Fruit fly (Drosophila melanogaster) whole organism, embryonic: ENCODE results near the gene Ugt305A1.

Source experiments
- BEAF-32 ChIP-seq: fragments of 200-800 bp; sonication (Bioruptor generic); optimal IDR thresholded peaks from 3 replicates; lab custom pipeline; 2017; ENCODE audit warnings: missing biosample characterization, missing genetic modification characterization, mild to moderate bottlenecking, moderate library complexity, missing genetic modification reagents
- CG1024 ChIP-seq: fragments of 200-800 bp; sonication (Bioruptor generic); IDR thresholded peaks from 2 replicates; pipeline ENCODE4 v1.3.6; 2022; ENCODE audit warnings: missing biosample characterization, missing genetic modification characterization
- CG10543 ChIP-seq: fragments of 200-800 bp; sonication (Bioruptor generic); optimal IDR thresholded peaks from 3 replicates; lab custom pipeline; 2017; ENCODE audit warnings: missing biosample characterization, mild to moderate bottlenecking, missing genetic modification characterization, moderate library complexity
- CG11398 ChIP-seq: fragments of 200-800 bp; sonication (Bioruptor generic); optimal IDR thresholded peaks from 2 replicates; lab custom pipeline; 2016; ENCODE audit warnings: missing biosample characterization, missing genetic modification characterization
- CG12299 ChIP-seq: fragments of 200-800 bp; sonication (Bioruptor generic); optimal IDR thresholded peaks from 2 replicates; lab custom pipeline; 2018; ENCODE audit warnings: missing biosample characterization, mild to moderate bottlenecking, missing genetic modification characterization
- CG12659 ChIP-seq: fragments of 200-800 bp; sonication (Bioruptor generic); optimal IDR thresholded peaks from 3 replicates; lab custom pipeline; 2017; ENCODE audit warnings: mild to moderate bottlenecking, missing biosample characterization, missing genetic modification reagents, missing genetic modification characterization
- CG15601 ChIP-seq: fragments of 200-800 bp; sonication (Bioruptor generic); optimal IDR thresholded peaks from 3 replicates; lab custom pipeline; 2019; ENCODE audit warnings: missing biosample characterization, mild to moderate bottlenecking, missing genetic modification characterization, moderate library complexity
- CG17829 ChIP-seq: fragments of 200-800 bp; optimal IDR thresholded peaks from 2 replicates; lab custom pipeline; 2019; ENCODE audit warnings: missing biosample characterization, mild to moderate bottlenecking, missing genetic modification characterization, moderate library complexity
- CG2120 ChIP-seq: fragments of 200-800 bp; sonication (Bioruptor generic); optimal IDR thresholded peaks from 3 replicates; lab custom pipeline; 2016; ENCODE audit warnings: missing biosample characterization, missing genetic modification characterization
- CG2875 ChIP-seq: fragments of 200-800 bp; sonication (Bioruptor generic); optimal IDR thresholded peaks from 2 replicates; lab custom pipeline; 2017; ENCODE audit warnings: missing biosample characterization, mild to moderate bottlenecking, missing genetic modification characterization, missing genetic modification reagents
- CG2889 ChIP-seq: fragments of 200-800 bp; sonication (Bioruptor generic); IDR thresholded peaks from 3 replicates; pipeline ENCODE4 v1.3.6; 2022; ENCODE audit warnings: missing biosample characterization, missing genetic modification characterization
- CG31224 ChIP-seq: fragments of 200-800 bp; sonication (Bioruptor generic); IDR thresholded peaks from 2 replicates; pipeline ENCODE4 v1.3.6; 2022; ENCODE audit warnings: missing biosample characterization, missing genetic modification characterization
- CG31388 ChIP-seq: fragments of 200-800 bp; sonication (Bioruptor generic); optimal IDR thresholded peaks from 2 replicates; lab custom pipeline; 2016; ENCODE audit warnings: missing biosample characterization, missing genetic modification characterization
- CG33557 ChIP-seq: fragments of 200-800 bp; sonication (Bioruptor generic); optimal IDR thresholded peaks from 2 replicates; lab custom pipeline; 2019; ENCODE audit warnings: missing biosample characterization, mild to moderate bottlenecking, missing genetic modification characterization, moderate library complexity
- CG6175 ChIP-seq: fragments of 200-800 bp; sonication (Bioruptor generic); IDR thresholded peaks from 3 replicates; pipeline ENCODE4 v1.3.6; 2022; ENCODE audit warnings: missing biosample characterization, missing genetic modification characterization
- CG7963 ChIP-seq: fragments of 200-800 bp; sonication (Bioruptor generic); IDR thresholded peaks from 3 replicates; pipeline ENCODE4 v1.3.6; 2022; ENCODE audit warnings: missing biosample characterization, missing genetic modification characterization; ENCODE audit not compliant: partially characterized antibody
- CG7987 ChIP-seq: fragments of 200-800 bp; sonication (Bioruptor generic); optimal IDR thresholded peaks from 2 replicates; lab custom pipeline; 2018; ENCODE audit warnings: missing biosample characterization, mild to moderate bottlenecking, missing genetic modification characterization, moderate library complexity
- CG8924 ChIP-seq: fragments of 200-800 bp; optimal IDR thresholded peaks from 3 replicates; lab custom pipeline; 2019; ENCODE audit warnings: missing biosample characterization, mild to moderate bottlenecking, missing genetic modification characterization, moderate library complexity
- CTCF ChIP-seq: fragments of 200-800 bp; sonication (Bioruptor generic); optimal IDR thresholded peaks from 2 replicates; lab custom pipeline; 2017; ENCODE audit warnings: missing biosample characterization, mild to moderate bottlenecking, missing genetic modification characterization, moderate library complexity
- Dbx ChIP-seq: fragments of 200-800 bp; sonication (Bioruptor generic); IDR thresholded peaks from 3 replicates; pipeline ENCODE4 v1.3.6; 2022; ENCODE audit warnings: missing biosample characterization, missing genetic modification characterization
- Doc2 ChIP-seq: fragments of 200-800 bp; sonication (Bioruptor generic); IDR thresholded peaks from 2 replicates; pipeline ENCODE4 v1.3.6; 2022; ENCODE audit warnings: missing biosample characterization, missing genetic modification characterization
- Hr51 ChIP-seq, 2 experiments: fragments of 200-800 bp; sonication (Bioruptor generic); optimal IDR thresholded peaks; 2 replicates in 1 of 2; 3 replicates in 1 of 2; lab custom pipeline; 2016 to 2018; ENCODE audit warnings: missing biosample characterization in 2 of 2, missing genetic modification characterization in 2 of 2, mild to moderate bottlenecking in 1 of 2, moderate library complexity in 1 of 2
- Lhr ChIP-seq: fragments of 200-800 bp; sonication (Bioruptor generic); optimal IDR thresholded peaks from 3 replicates; lab custom pipeline; 2017; ENCODE audit warnings: mild to moderate bottlenecking, missing biosample characterization, missing genetic modification reagents, missing genetic modification characterization
- MESR4 ChIP-seq: fragments of 200-800 bp; sonication (Bioruptor generic); optimal IDR thresholded peaks from 2 replicates; lab custom pipeline; 2018; ENCODE audit warnings: missing biosample characterization, mild to moderate bottlenecking, missing genetic modification characterization, moderate library complexity
- Nf-YB ChIP-seq: fragments of 200-800 bp; sonication (Bioruptor generic); optimal IDR thresholded peaks from 3 replicates; lab custom pipeline; 2019; ENCODE audit warnings: missing biosample characterization, mild to moderate bottlenecking, missing genetic modification characterization, moderate library complexity
- Opbp ChIP-seq: fragments of 200-800 bp; sonication (Bioruptor generic); IDR thresholded peaks from 3 replicates; pipeline ENCODE4 v1.3.6; 2022; ENCODE audit warnings: missing biosample characterization, missing genetic modification characterization; ENCODE audit not compliant: partially characterized antibody
- PHDP ChIP-seq: fragments of 200-800 bp; sonication (Bioruptor generic); optimal IDR thresholded peaks from 3 replicates; lab custom pipeline; 2018; ENCODE audit warnings: missing biosample characterization, mild to moderate bottlenecking, missing genetic modification characterization, moderate library complexity
- Ptx1 ChIP-seq: fragments of 200-800 bp; sonication (Bioruptor generic); IDR thresholded peaks from 2 replicates; pipeline ENCODE4 v1.3.6; 2022; ENCODE audit warnings: missing biosample characterization, missing genetic modification characterization
- Rx ChIP-seq: fragments of 200-800 bp; sonication (Bioruptor generic); IDR thresholded peaks from 2 replicates; pipeline ENCODE4 v1.3.6; 2022; ENCODE audit warnings: missing biosample characterization, missing genetic modification characterization
- Taf1 ChIP-seq: fragments of 200-800 bp; sonication (Bioruptor generic); IDR thresholded peaks from 2 replicates; pipeline ENCODE4 v1.3.6; 2022; ENCODE audit warnings: missing biosample characterization, missing genetic modification characterization
- ara ChIP-seq: fragments of 200-800 bp; sonication (Bioruptor generic); IDR thresholded peaks from 2 replicates; pipeline ENCODE4 v1.3.6; 2022; ENCODE audit warnings: missing biosample characterization, missing genetic modification characterization
- ci ChIP-seq: fragments of 200-800 bp; sonication (Bioruptor generic); IDR thresholded peaks from 3 replicates; pipeline ENCODE4 v1.3.6; 2022; ENCODE audit warnings: missing biosample characterization, missing genetic modification characterization
- corto ChIP-seq: fragments of 200-800 bp; sonication (Bioruptor generic); optimal IDR thresholded peaks from 2 replicates; lab custom pipeline; 2016; ENCODE audit warnings: missing biosample characterization, mild to moderate bottlenecking, missing genetic modification characterization, moderate library complexity
- da ChIP-seq: fragments of 200-800 bp; sonication (Bioruptor generic); optimal IDR thresholded peaks from 2 replicates; lab custom pipeline; 2016; ENCODE audit warnings: missing biosample characterization, missing genetic modification characterization
- dati ChIP-seq: fragments of 200-800 bp; sonication (Bioruptor generic); IDR thresholded peaks from 2 replicates; pipeline ENCODE4 v1.3.6; 2022; ENCODE audit warnings: missing biosample characterization, missing genetic modification characterization
- fd96Cb ChIP-seq: fragments of 200-800 bp; sonication (Bioruptor generic); optimal IDR thresholded peaks from 2 replicates; lab custom pipeline; 2018; ENCODE audit warnings: missing biosample characterization, mild to moderate bottlenecking, missing genetic modification characterization, moderate library complexity
- gcm2 ChIP-seq: fragments of 200-800 bp; sonication (Bioruptor generic); optimal IDR thresholded peaks from 2 replicates; lab custom pipeline; 2016; ENCODE audit warnings: missing biosample characterization, missing genetic modification characterization
- gfzf ChIP-seq: fragments of 200-800 bp; sonication (Bioruptor generic); optimal IDR thresholded peaks from 2 replicates; lab custom pipeline; 2016; ENCODE audit warnings: missing biosample characterization, mild to moderate bottlenecking, missing genetic modification characterization, moderate library complexity
- gsb ChIP-seq: fragments of 200-800 bp; sonication (Bioruptor generic); IDR thresholded peaks from 2 replicates; pipeline ENCODE4 v1.3.6; 2022; ENCODE audit warnings: missing biosample characterization, missing genetic modification characterization
- hkb ChIP-seq, 2 experiments: fragments of 200-800 bp in 1 of 2; fragments of >200 bp in 1 of 2; sonication (Bioruptor generic) in 1 of 2; IDR thresholded peaks in 1 of 2; optimal IDR thresholded peaks in 1 of 2; 2 replicates each; pipeline versions ENCODE4 v1.3.6 to Lab custom; 2017 to 2022; ENCODE audit warnings: missing biosample characterization in 1 of 2, missing genetic modification characterization in 1 of 2
- ind ChIP-seq: fragments of 200-800 bp; sonication (Bioruptor generic); optimal IDR thresholded peaks from 3 replicates; lab custom pipeline; 2016; ENCODE audit warnings: missing biosample characterization, missing genetic modification characterization
- kah ChIP-seq: fragments of 200-800 bp; sonication (Bioruptor generic); optimal IDR thresholded peaks from 2 replicates; lab custom pipeline; 2018; ENCODE audit warnings: missing biosample characterization, mild to moderate bottlenecking, missing genetic modification characterization
- lilli ChIP-seq: fragments of 200-800 bp; sonication (Bioruptor generic); optimal IDR thresholded peaks from 3 replicates; lab custom pipeline; 2016; ENCODE audit warnings: missing biosample characterization, missing genetic modification characterization
- lmd ChIP-seq: fragments of 200-800 bp; sonication (Bioruptor generic); IDR thresholded peaks from 2 replicates; pipeline ENCODE4 v1.3.6; 2022; ENCODE audit warnings: missing biosample characterization, missing genetic modification characterization
- mam ChIP-seq: fragments of 200-800 bp; sonication (Bioruptor generic); optimal IDR thresholded peaks from 3 replicates; lab custom pipeline; 2016; ENCODE audit warnings: missing biosample characterization, missing genetic modification characterization
- pros ChIP-seq: fragments of 200-800 bp; sonication (Bioruptor generic); optimal IDR thresholded peaks from 3 replicates; lab custom pipeline; 2019; ENCODE audit warnings: missing biosample characterization, mild to moderate bottlenecking, missing genetic modification characterization, moderate library complexity
- schlank ChIP-seq: fragments of 200-800 bp; sonication (Bioruptor generic); optimal IDR thresholded peaks from 2 replicates; lab custom pipeline; 2018; ENCODE audit warnings: missing biosample characterization, mild to moderate bottlenecking, missing genetic modification characterization
- sens-2 ChIP-seq: fragments of 200-800 bp; sonication (Bioruptor generic); IDR thresholded peaks from 2 replicates; pipeline ENCODE4 v1.3.6; 2022; ENCODE audit warnings: missing biosample characterization, missing genetic modification characterization
- zf30C ChIP-seq: fragments of 200-800 bp; sonication (Bioruptor generic); optimal IDR thresholded peaks from 3 replicates; lab custom pipeline; 2018; ENCODE audit warnings: missing biosample characterization, mild to moderate bottlenecking, missing genetic modification characterization

The Ugt305A1 gene

DNA sequence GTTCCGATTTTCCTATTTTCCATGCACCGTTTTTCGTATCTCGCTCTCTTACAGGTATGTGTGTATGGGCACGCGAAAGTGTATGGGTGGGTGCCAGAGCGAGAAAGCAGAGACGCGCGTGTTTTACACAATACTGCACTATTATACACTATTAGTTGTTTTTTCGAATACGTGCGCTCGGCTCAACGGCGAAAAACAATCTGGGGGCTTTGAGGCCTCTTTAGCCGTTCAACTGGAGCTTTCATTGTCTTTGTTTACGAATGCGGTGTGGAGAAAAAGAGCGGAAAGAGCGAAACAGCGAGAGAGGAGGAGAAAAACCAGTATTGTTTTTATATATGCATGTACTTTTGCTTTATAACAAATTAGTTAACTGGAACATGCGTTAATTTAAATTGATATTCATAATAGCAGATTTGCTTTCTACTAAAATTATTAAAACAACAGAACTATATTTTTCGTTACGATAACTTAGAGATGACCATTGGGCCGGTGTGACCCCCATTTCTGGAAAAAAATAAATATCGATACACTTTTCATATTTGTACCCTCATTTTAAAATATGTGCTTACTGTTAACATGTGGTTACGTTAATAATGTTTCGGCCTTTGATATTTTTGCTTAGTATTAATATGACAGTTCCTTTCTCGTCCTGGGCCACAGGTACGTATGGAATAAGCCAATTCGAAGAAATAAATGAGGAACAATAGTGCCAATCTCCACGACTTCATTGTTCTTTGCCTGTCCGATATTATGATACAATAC lies 43.1 kb downstream of the Ugt305A1 start, which contains the start of gene CG14995 (continued):
- TF ChIP-seq BEAF-32: peak; percentile 75
- TF ChIP-seq CG1024 (GFP tag; lab: Robert Waterston, UW): no peak
- TF ChIP-seq dati: no peak
- TF ChIP-seq Opbp (GFP tag; lab: Robert Waterston, UW): peak; percentile 71; the same call in 2 of the 3 replicates
- TF ChIP-seq CG12299: peak; percentile 64
- no peak for TF ChIP-seq CG11398
- TF ChIP-seq CG10543: peak; percentile 62
- TF ChIP-seq MESR4 (GFP tag; lab: Kevin White, UChicago): peak; percentile 49
- TF ChIP-seq Doc2: no peak
- TF ChIP-seq mam (GFP tag; lab: Kevin White, UChicago): no peak
- no peak for TF ChIP-seq Nf-YB (GFP tag; lab: Kevin White, UChicago)
- no peak for TF ChIP-seq corto
- no peak for TF ChIP-seq Taf1 (GFP tag; lab: Robert Waterston, UW)
- no peak for TF ChIP-seq CG2120 (GFP tag; lab: Kevin White, UChicago)
- no peak for TF ChIP-seq sens-2
- no peak for TF ChIP-seq gcm2 (GFP tag; lab: Kevin White, UChicago)
- no peak for TF ChIP-seq ind (GFP tag; lab: Kevin White, UChicago)
- TF ChIP-seq CG33557 (GFP tag; lab: Kevin White, UChicago): no peak
- peak; percentile 16 for TF ChIP-seq CG15601 (tag; lab: Kevin White, UChicago)
- TF ChIP-seq pros (GFP tag; lab: Kevin White, UChicago): no peak
- TF ChIP-seq CG17829 (tag; lab: Kevin White, UChicago): peak; percentile 13
- no peak for TF ChIP-seq schlank
- TF ChIP-seq gsb (GFP tag; lab: Robert Waterston, UW): no peak
- no peak for TF ChIP-seq CG6175 (GFP tag; lab: Robert Waterston, UW)
- TF ChIP-seq CG7987: peak; percentile 56
- TF ChIP-seq CG31388: no peak
- peak; percentile 82 for TF ChIP-seq CG8924 (tag; lab: Kevin White, UChicago)
- no peak for TF ChIP-seq lmd (GFP tag; lab: Robert Waterston, UW)
- peak; percentile 37 for TF ChIP-seq kah (GFP tag; lab: Kevin White, UChicago)
- TF ChIP-seq gfzf (GFP tag; lab: Kevin White, UChicago): no peak
- TF ChIP-seq CG12659: peak; percentile 11
- no peak for TF ChIP-seq Ptx1 (GFP tag; lab: Robert Waterston, UW)
- peak; percentile 36; the same call in 1 of the 3 replicates for TF ChIP-seq CG7963 (GFP tag; lab: Robert Waterston, UW)
- no peak for TF ChIP-seq CG2875 (GFP tag; lab: Kevin White, UChicago)
- TF ChIP-seq CG2889: no peak
- TF ChIP-seq hkb (optimal IDR thresholded peaks at IDR 0.05; lab: Kevin White, UChicago): no peak
- peak; percentile 43 for TF ChIP-seq hkb (GFP tag; IDR thresholded peaks at IDR 0.05; lab: Robert Waterston, UW)
- peak; percentile 50 for TF ChIP-seq PHDP (tag; lab: Kevin White, UChicago)
- no peak for TF ChIP-seq Hr51 (GFP tag; optimal IDR thresholded peaks at IDR 0.05; lab: Kevin White, UChicago)
- no peak for TF ChIP-seq da (GFP tag; lab: Kevin White, UChicago)
- TF ChIP-seq zf30C (GFP tag; lab: Kevin White, UChicago): no peak
- TF ChIP-seq CG31224 (GFP tag; lab: Robert Waterston, UW): no peak
- TF ChIP-seq lilli (GFP tag; lab: Kevin White, UChicago): no peak
- no peak for TF ChIP-seq CTCF (GFP tag; lab: Kevin White, UChicago)
- TF ChIP-seq Rx (GFP tag; lab: Robert Waterston, UW): no peak
- TF ChIP-seq fd96Cb (tag; lab: Kevin White, UChicago): no peak
- TF ChIP-seq Lhr (GFP tag; lab: Kevin White, UChicago): no peak
- TF ChIP-seq ci (GFP tag; lab: Robert Waterston, UW): peak; percentile 72; the same call in 2 of the 3 replicates
- TF ChIP-seq Dbx (GFP tag; lab: Robert Waterston, UW): 0 out of 3 replicates have a peak, but pooled peaks have one; percentile 23
- TF ChIP-seq ara (GFP tag; lab: Robert Waterston, UW): no peak
